Worm (Caenorhabditis elegans) whole organism, young adult: ENCODE data around the gene B0454.6.

Experiments
- D2030.7 ChIP-seq: fragments of 200-800 bp; sonication (Bioruptor generic); IDR thresholded peaks from 2 replicates; pipeline ENCODE4 v1.3.6; 2022; ENCODE audit warnings: missing genetic modification reagents, missing genetic modification characterization, missing compliant biosample characterization
- F49E8.2 ChIP-seq: sonication (generic microtip); optimal IDR thresholded peaks from 3 replicates; lab custom pipeline; 2017; ENCODE audit warnings: missing genetic modification characterization, mild to moderate bottlenecking, missing compliant biosample characterization, antibody characterized with exemption, moderate library complexity; ENCODE audit not compliant: insufficient read depth
- K11D2.4 ChIP-seq: fragments of 200-800 bp; sonication (Bioruptor generic); IDR thresholded peaks from 2 replicates; pipeline ENCODE4 v1.3.6; 2022; ENCODE audit warnings: missing genetic modification reagents, missing genetic modification characterization, missing compliant biosample characterization
- aptf-2 ChIP-seq: fragments of 200-800 bp; sonication (Bioruptor generic); conservative IDR thresholded peaks from 2 replicates; pipeline ENCODE4 v1.3.6; 2022; ENCODE audit warnings: missing genetic modification reagents, missing genetic modification characterization, missing compliant biosample characterization
- attf-6 ChIP-seq: fragments of 200-800 bp; sonication (Bioruptor generic); IDR thresholded peaks from 2 replicates; pipeline ENCODE4 v1.3.6; 2022; ENCODE audit warnings: missing genetic modification reagents, missing genetic modification characterization, missing compliant biosample characterization
- ceh-58 ChIP-seq: fragments of 200-800 bp; sonication (Bioruptor generic); IDR thresholded peaks from 2 replicates; pipeline ENCODE4 v1.3.6; 2022; ENCODE audit warnings: missing genetic modification characterization, missing compliant biosample characterization
- efl-1 ChIP-seq: fragments of 150-350 bp; optimal IDR thresholded peaks from 2 replicates; lab custom pipeline; 2014; ENCODE audit warnings: missing biosample characterization, missing genetic modification reagents, missing genetic modification characterization
- egl-44 ChIP-seq: fragments of 200-800 bp; sonication (Bioruptor generic); IDR thresholded peaks from 2 replicates; pipeline ENCODE4 v1.3.6; 2022; ENCODE audit warnings: missing genetic modification reagents, missing genetic modification characterization, missing compliant biosample characterization
- hrde-1 ChIP-seq: sonication (generic microtip); optimal IDR thresholded peaks from 2 replicates; lab custom pipeline; 2016; ENCODE audit warnings: missing genetic modification characterization, mild to moderate bottlenecking, missing compliant biosample characterization, moderate library complexity, missing genotype, missing genetic modification reagents, borderline replicate concordance
- hsf-1 ChIP-seq: fragments of 200-800 bp; sonication (Bioruptor generic); IDR thresholded peaks from 2 replicates; pipeline ENCODE4 v1.3.6; 2022; ENCODE audit warnings: missing genetic modification reagents, missing genetic modification characterization, missing compliant biosample characterization
- lin-54 ChIP-seq: fragments of 200-800 bp; sonication (Bioruptor generic); optimal IDR thresholded peaks from 2 replicates; lab custom pipeline; 2018; ENCODE audit warnings: mild to moderate bottlenecking, missing genetic modification characterization, missing compliant biosample characterization
- lsl-1 ChIP-seq: fragments of 200-800 bp; sonication (Bioruptor generic); optimal IDR thresholded peaks from 2 replicates; lab custom pipeline; 2018; ENCODE audit warnings: mild to moderate bottlenecking, missing genetic modification characterization, moderate library complexity, missing compliant biosample characterization
- nhr-120 ChIP-seq: fragments of 200-800 bp; sonication (Bioruptor generic); IDR thresholded peaks from 2 replicates; pipeline ENCODE4 v1.3.6; 2022; ENCODE audit warnings: missing genetic modification characterization, missing compliant biosample characterization
- nhr-179 ChIP-seq: sonication (generic microtip); optimal IDR thresholded peaks from 2 replicates; lab custom pipeline; 2016; ENCODE audit warnings: mild to moderate bottlenecking, missing genetic modification characterization, missing compliant biosample characterization
- pha-4 ChIP-seq: fragments of 150-350 bp; sonication (generic microtip); optimal IDR thresholded peaks from 2 replicates; lab custom pipeline; 2014; ENCODE audit warnings: missing biosample characterization, missing genetic modification reagents, missing genetic modification characterization
- snpc-3.4 ChIP-seq: sonication (generic microtip); optimal IDR thresholded peaks from 2 replicates; lab custom pipeline; 2017; ENCODE audit warnings: missing genetic modification characterization, mild to moderate bottlenecking, missing compliant biosample characterization, antibody characterized with exemption, moderate library complexity, missing genotype, missing genetic modification reagents
- tbp1 ChIP-seq: fragments of 200-800 bp; sonication (Bioruptor generic); optimal IDR thresholded peaks from 2 replicates; lab custom pipeline; 2018; ENCODE audit warnings: mild to moderate bottlenecking, missing genetic modification characterization, missing compliant biosample characterization

Gene B0454.6

ce11 chrII:3078496-3078895, 45.9 kb downstream of the B0454.6 start, which contains the start of gene copb-1:
Gene copb-1 (plus strand): TSS chrII:3078796.
- TF ChIP-seq hrde-1 (tag; lab: Kevin White, UChicago) (no peak), nhr-120 (GFP tag; lab: Robert Waterston, UW) (no peak), D2030.7 (GFP tag; lab: Robert Waterston, UW) (no peak), F49E8.2 (tag; lab: Kevin White, UChicago) (no peak), K11D2.4 (GFP tag; lab: Robert Waterston, UW) (no peak), tbp1 (GFP tag; lab: Kevin White, UChicago) (no peak), pha-4 (no peak), lin-54 (GFP tag; lab: Kevin White, UChicago) (no peak), aptf-2 (GFP tag; lab: Robert Waterston, UW) (no peak), ceh-58 (GFP tag; lab: Robert Waterston, UW) (no peak), egl-44 (GFP tag; lab: Robert Waterston, UW) (no peak), snpc-3.4 (tag; lab: Kevin White, UChicago) (no peak), nhr-179 (no peak), efl-1 (no peak), lsl-1 (GFP tag; lab: Kevin White, UChicago) (no peak), attf-6 (GFP tag; lab: Robert Waterston, UW) (no peak), hsf-1 (no peak)
